Worm (Caenorhabditis elegans) whole organism, L3 larva: ENCODE data around the gene pqn-48.

Experiments
- R02D3.7 ChIP-seq: fragments of 150-350 bp; optimal IDR thresholded peaks from 2 replicates; lab custom pipeline; 2014; ENCODE audit warnings: missing biosample characterization, missing genetic modification characterization
- ZK546.5 ChIP-seq: sonication (generic microtip); optimal IDR thresholded peaks from 2 replicates; lab custom pipeline; 2017; ENCODE audit warnings: missing biosample characterization, missing genetic modification characterization
- ama-1 ChIP-seq: fragments of 150-350 bp; optimal IDR thresholded peaks from 2 replicates; lab custom pipeline; 2018
- ceh-16 ChIP-seq: sonication (generic microtip); optimal IDR thresholded peaks from 2 replicates; lab custom pipeline; 2017; ENCODE audit warnings: missing biosample characterization, missing genetic modification characterization
- ceh-28 ChIP-seq: fragments of 150-350 bp; optimal IDR thresholded peaks from 2 replicates; lab custom pipeline; 2014; ENCODE audit warnings: missing biosample characterization, missing genetic modification reagents, missing genetic modification characterization
- ceh-82 ChIP-seq: fragments of 150-350 bp; optimal IDR thresholded peaks from 2 replicates; lab custom pipeline; 2014; ENCODE audit warnings: missing biosample characterization, missing genetic modification characterization
- egl-5 ChIP-seq: fragments of 150-350 bp; optimal IDR thresholded peaks from 2 replicates; lab custom pipeline; 2017; ENCODE audit warnings: missing biosample characterization, missing genetic modification reagents, missing genetic modification characterization, inconsistent platforms
- elt-1 ChIP-seq: fragments of 150-350 bp; optimal IDR thresholded peaks from 2 replicates; lab custom pipeline; 2014; ENCODE audit warnings: missing biosample characterization, missing genetic modification characterization
- elt-2 ChIP-seq: sonication (generic microtip); optimal IDR thresholded peaks from 2 replicates; lab custom pipeline; 2016; ENCODE audit warnings: missing genetic modification reagents, mild to moderate bottlenecking, missing genetic modification characterization, missing compliant biosample characterization
- elt-3 ChIP-seq, 3 experiments: fragments of 150-350 bp in 1 of 3; sonication (generic microtip) in 2 of 3; optimal IDR thresholded peaks; 2 replicates in 2 of 3; 4 replicates in 1 of 3; lab custom pipeline; 2014 to 2017; ENCODE audit warnings: missing biosample characterization in 3 of 3, missing genetic modification characterization in 3 of 3
- fkh-2 ChIP-seq: fragments of 150-350 bp; optimal IDR thresholded peaks from 2 replicates; lab custom pipeline; 2014; ENCODE audit warnings: missing biosample characterization, missing genetic modification reagents, missing genetic modification characterization
- hmg-11 ChIP-seq: sonication (generic microtip); optimal IDR thresholded peaks from 2 replicates; lab custom pipeline; 2016; ENCODE audit warnings: missing genetic modification characterization, missing compliant biosample characterization
- jun-1 ChIP-seq: fragments of 150-350 bp; optimal IDR thresholded peaks from 2 replicates; lab custom pipeline; 2014; ENCODE audit warnings: missing biosample characterization, missing genetic modification reagents, missing genetic modification characterization
- lin-39 ChIP-seq: fragments of 150-350 bp; optimal IDR thresholded peaks from 2 replicates; lab custom pipeline; 2018; ENCODE audit warnings: missing biosample characterization, missing genetic modification reagents, missing genetic modification characterization
- lsy-12 ChIP-seq: sonication (generic microtip); optimal IDR thresholded peaks from 2 replicates; lab custom pipeline; 2016; ENCODE audit warnings: mild to moderate bottlenecking, missing genetic modification characterization, missing compliant biosample characterization
- mdl-1 ChIP-seq: fragments of 150-350 bp; optimal IDR thresholded peaks from 2 replicates; lab custom pipeline; 2014; ENCODE audit warnings: missing biosample characterization, missing genetic modification characterization
- nfya-1 ChIP-seq: sonication (generic microtip); optimal IDR thresholded peaks from 2 replicates; lab custom pipeline; 2017; ENCODE audit warnings: missing genetic modification characterization, mild to moderate bottlenecking, missing compliant biosample characterization, antibody characterized with exemption, moderate library complexity; ENCODE audit not compliant: insufficient read depth
- nhr-11 ChIP-seq: fragments of 150-350 bp; optimal IDR thresholded peaks from 2 replicates; lab custom pipeline; 2014; ENCODE audit warnings: missing biosample characterization, missing genetic modification characterization
- nhr-23 ChIP-seq: fragments of 150-350 bp; optimal IDR thresholded peaks from 2 replicates; lab custom pipeline; 2014; ENCODE audit warnings: missing biosample characterization, missing genetic modification reagents, missing genetic modification characterization
- nhr-237 ChIP-seq: fragments of 150-350 bp; optimal IDR thresholded peaks from 2 replicates; lab custom pipeline; 2014; ENCODE audit warnings: missing biosample characterization, missing genetic modification characterization
- nhr-25 ChIP-seq: sonication (generic microtip); optimal IDR thresholded peaks from 2 replicates; lab custom pipeline; 2017; ENCODE audit warnings: missing biosample characterization, missing genetic modification characterization
- nhr-43 ChIP-seq: sonication (generic microtip); optimal IDR thresholded peaks from 2 replicates; lab custom pipeline; 2016; ENCODE audit warnings: mild to moderate bottlenecking, missing genetic modification characterization, missing compliant biosample characterization; ENCODE audit not compliant: poor library complexity, severe bottlenecking
- nhr-67 ChIP-seq: fragments of 150-350 bp; optimal IDR thresholded peaks from 2 replicates; lab custom pipeline; 2014; ENCODE audit warnings: missing biosample characterization, missing genetic modification characterization
- nhr-77 ChIP-seq: fragments of 150-350 bp; optimal IDR thresholded peaks from 2 replicates; lab custom pipeline; 2014; ENCODE audit warnings: missing biosample characterization, missing genetic modification characterization
- pha-4 ChIP-seq: fragments of 150-350 bp; optimal IDR thresholded peaks from 2 replicates; lab custom pipeline; 2014; ENCODE audit warnings: missing biosample characterization, missing genetic modification reagents, missing genetic modification characterization
- pqm-1 ChIP-seq: fragments of 150-350 bp; optimal IDR thresholded peaks from 2 replicates; lab custom pipeline; 2017; ENCODE audit warnings: missing biosample characterization, missing genetic modification characterization, inconsistent platforms
- snpc-4 ChIP-seq: fragments of 150-350 bp; optimal IDR thresholded peaks from 2 replicates; lab custom pipeline; 2014; ENCODE audit warnings: missing biosample characterization, missing genetic modification characterization
- tbx-2 ChIP-seq: sonication (generic microtip); optimal IDR thresholded peaks from 2 replicates; lab custom pipeline; 2016; ENCODE audit warnings: mild to moderate bottlenecking, missing genetic modification characterization, missing compliant biosample characterization
- unc-39 ChIP-seq: sonication (generic microtip); optimal IDR thresholded peaks from 4 replicates; lab custom pipeline; 2017; ENCODE audit warnings: missing biosample characterization, missing genetic modification characterization
- unc-62 ChIP-seq: fragments of 150-350 bp; sonication (generic microtip); optimal IDR thresholded peaks from 4 replicates; lab custom pipeline; 2014; ENCODE audit warnings: missing biosample characterization, missing genetic modification reagents, missing genetic modification characterization
- zag-1 ChIP-seq: fragments of 150-350 bp; optimal IDR thresholded peaks from 2 replicates; lab custom pipeline; 2014; ENCODE audit warnings: missing biosample characterization, missing genetic modification characterization
- ztf-11 ChIP-seq: fragments of 150-350 bp; optimal IDR thresholded peaks from 2 replicates; lab custom pipeline; 2014; ENCODE audit warnings: missing biosample characterization, missing genetic modification characterization
- ztf-4 ChIP-seq: fragments of 150-350 bp; optimal IDR thresholded peaks from 2 replicates; lab custom pipeline; 2014; ENCODE audit warnings: missing biosample characterization, missing genetic modification characterization

pqn-48 gene

DNA sequence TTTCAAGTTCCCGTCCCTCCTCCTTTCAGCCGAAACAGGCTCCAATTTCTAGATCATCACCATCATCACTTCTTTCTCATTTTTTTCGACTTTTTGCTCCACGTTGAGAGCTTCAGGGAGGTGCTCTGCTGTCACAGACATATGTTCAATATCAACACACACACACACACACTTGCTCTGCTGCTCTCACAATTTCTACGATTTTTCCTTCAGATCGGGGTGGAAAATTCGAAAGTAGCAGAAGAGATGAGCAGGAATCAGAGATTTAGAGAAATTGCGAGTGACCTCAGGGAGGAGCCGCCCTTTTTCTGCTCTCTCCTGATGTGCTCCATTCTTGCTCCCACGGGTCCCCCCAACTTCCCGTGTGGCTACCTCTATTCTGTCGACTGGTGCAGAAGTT, at the start of gene pqn-48:
Gene pqn-48, plus strand, starts transcription at position 344 of the 400 bp plus-strand sequence.
- no peak for TF ChIP-seq lin-39
- no peak for TF ChIP-seq ztf-11 (tag; lab: Kevin White, UChicago)

ce11 chrII:3989627-3990367, 48.9 kb upstream of the pqn-48 start, which contains the start of gene Y14H12A.2:
Gene Y14H12A.2 (minus strand): TSS chrII:3989677.
- TF ChIP-seq pqm-1 (tag; lab: Kevin White, UChicago): peak; percentile 57
- no peak for TF ChIP-seq tbx-2 (tag; lab: Kevin White, UChicago)
- no peak for TF ChIP-seq unc-39 (tag; lab: Kevin White, UChicago)
- peak; percentile 90 for TF ChIP-seq elt-2 (tag; lab: Kevin White, UChicago)
- no peak for TF ChIP-seq nfya-1 (tag; lab: Kevin White, UChicago)
- no peak for TF ChIP-seq snpc-4 (tag; lab: Kevin White, UChicago)

DNA sequence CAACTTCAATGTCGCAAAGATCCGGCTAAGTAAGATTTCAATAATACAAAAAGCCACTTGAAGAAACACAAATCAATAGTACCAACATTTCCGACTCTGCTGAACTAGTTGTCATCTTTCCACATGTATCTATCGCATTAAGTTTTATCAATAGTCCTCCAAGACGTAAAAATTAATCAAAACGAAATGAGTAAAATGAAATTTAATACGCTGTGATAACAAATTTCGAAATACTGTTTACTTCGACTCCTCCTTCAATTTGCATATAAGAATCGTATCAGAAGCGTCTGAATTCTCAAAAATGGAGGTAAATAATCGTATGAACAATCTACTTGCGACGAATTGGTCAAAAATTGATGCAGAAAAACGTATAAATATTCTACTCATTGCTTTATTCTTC, 48.0 kb upstream of the pqn-48 start:
- no peak for TF ChIP-seq tbx-2 (tag; lab: Kevin White, UChicago)
- no peak for TF ChIP-seq elt-1 (tag; lab: Kevin White, UChicago)
- peak; percentile 46 for TF ChIP-seq pqm-1 (tag; lab: Kevin White, UChicago)
- peak; percentile 85 for TF ChIP-seq elt-2 (tag; lab: Kevin White, UChicago)
- no peak for TF ChIP-seq nhr-237 (tag; lab: Kevin White, UChicago)

DNA sequence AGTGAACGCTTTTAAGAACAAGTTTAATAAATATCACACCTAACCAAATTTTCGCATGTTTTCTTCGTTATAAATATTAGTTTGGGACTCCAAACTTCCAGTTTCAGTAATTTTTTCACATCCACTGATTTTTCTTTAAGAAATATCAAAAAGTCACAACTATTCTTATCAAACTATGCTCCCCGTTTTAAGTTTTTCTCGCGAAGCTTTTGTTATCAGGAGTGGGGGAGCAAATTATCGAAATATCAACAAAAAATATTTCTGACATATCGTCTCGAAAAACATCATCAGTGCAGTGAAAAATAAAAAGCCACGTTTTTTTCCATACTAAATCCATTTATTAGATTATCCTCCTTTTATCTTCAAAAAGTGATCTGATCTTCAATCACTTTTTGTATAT, 46.7 kb upstream of the pqn-48 start:
- TF ChIP-seq pqm-1 (tag; lab: Kevin White, UChicago) (peak; percentile 22), elt-2 (tag; lab: Kevin White, UChicago) (peak; percentile 82), ceh-16 (no peak)

ce11 chrII:3992660-3993245, 45.9 kb upstream of the pqn-48 start, which contains the start of gene Y14H12A.1:
Gene Y14H12A.1 (plus strand): TSS chrII:3993195.
- TF ChIP-seq ztf-4 (tag; lab: Kevin White, UChicago): no peak
- TF ChIP-seq fkh-2: no peak
- no peak for TF ChIP-seq ceh-82 (tag; lab: Kevin White, UChicago)
- no peak for TF ChIP-seq lsy-12 (tag; lab: Kevin White, UChicago)
- TF ChIP-seq tbx-2 (tag; lab: Kevin White, UChicago): no peak
- no peak for TF ChIP-seq hmg-11 (tag; lab: Kevin White, UChicago)
- TF ChIP-seq pha-4 (tag; lab: Kevin White, UChicago): peak; percentile 7
- TF ChIP-seq ama-1 (lab: Kevin White, UChicago): no peak
- no peak for TF ChIP-seq ceh-16
- TF ChIP-seq pqm-1 (tag; lab: Kevin White, UChicago): peak; percentile 24
- no peak for TF ChIP-seq nhr-77 (tag; lab: Kevin White, UChicago)
- TF ChIP-seq unc-62 (GFP tag; lab: Kevin White, UChicago): no peak
- TF ChIP-seq R02D3.7: no peak
- peak; percentile 63 for TF ChIP-seq elt-2 (tag; lab: Kevin White, UChicago)
- no peak for TF ChIP-seq nhr-43
- no peak for TF ChIP-seq unc-39 (tag; lab: Kevin White, UChicago)
- TF ChIP-seq nhr-23 (tag; lab: Kevin White, UChicago): no peak
- no peak for TF ChIP-seq nhr-25 (tag; lab: Kevin White, UChicago)
- TF ChIP-seq nhr-11 (tag; lab: Kevin White, UChicago): no peak
- no peak for TF ChIP-seq zag-1 (tag; lab: Kevin White, UChicago)
- TF ChIP-seq lin-39: no peak
- no peak for TF ChIP-seq nhr-67 (tag; lab: Kevin White, UChicago)
- TF ChIP-seq ZK546.5: no peak

ce11 chrII:3996005-3996404, 42.7 kb upstream of the pqn-48 start, which contains the start of gene clc-22:
Gene clc-22 (minus strand): TSS chrII:3996075.
- TF ChIP-seq elt-2 (tag; lab: Kevin White, UChicago): peak; percentile 53
- TF ChIP-seq nhr-67 (tag; lab: Kevin White, UChicago): no peak
- peak; percentile 47 for TF ChIP-seq pqm-1 (tag; lab: Kevin White, UChicago)
- TF ChIP-seq egl-5 (tag; lab: Kevin White, UChicago): no peak
- no peak for TF ChIP-seq hmg-11 (tag; lab: Kevin White, UChicago)
- no peak for TF ChIP-seq ceh-28 (tag; lab: Kevin White, UChicago)
- TF ChIP-seq lsy-12 (tag; lab: Kevin White, UChicago): no peak
- no peak for TF ChIP-seq jun-1 (tag; lab: Kevin White, UChicago)
- TF ChIP-seq elt-3 (tag; optimal IDR thresholded peaks at IDR 0.05; lab: Kevin White, UChicago): no peak
- no peak for TF ChIP-seq mdl-1
- TF ChIP-seq ceh-82 (tag; lab: Kevin White, UChicago): no peak
- TF ChIP-seq ztf-11 (tag; lab: Kevin White, UChicago): no peak
